Fruit fly (Drosophila melanogaster): ENCODE data around the gene Cnx99A.
A peak's percentile ranks its signal among the peaks of the same experiment; 100 is the strongest.
"Not testable (repeated sequence)": the region's sequence is repeated elsewhere in the genome, so short reads cannot be mapped to it uniquely, and the experiment has no call there.

Cnx99A gene

DNA sequence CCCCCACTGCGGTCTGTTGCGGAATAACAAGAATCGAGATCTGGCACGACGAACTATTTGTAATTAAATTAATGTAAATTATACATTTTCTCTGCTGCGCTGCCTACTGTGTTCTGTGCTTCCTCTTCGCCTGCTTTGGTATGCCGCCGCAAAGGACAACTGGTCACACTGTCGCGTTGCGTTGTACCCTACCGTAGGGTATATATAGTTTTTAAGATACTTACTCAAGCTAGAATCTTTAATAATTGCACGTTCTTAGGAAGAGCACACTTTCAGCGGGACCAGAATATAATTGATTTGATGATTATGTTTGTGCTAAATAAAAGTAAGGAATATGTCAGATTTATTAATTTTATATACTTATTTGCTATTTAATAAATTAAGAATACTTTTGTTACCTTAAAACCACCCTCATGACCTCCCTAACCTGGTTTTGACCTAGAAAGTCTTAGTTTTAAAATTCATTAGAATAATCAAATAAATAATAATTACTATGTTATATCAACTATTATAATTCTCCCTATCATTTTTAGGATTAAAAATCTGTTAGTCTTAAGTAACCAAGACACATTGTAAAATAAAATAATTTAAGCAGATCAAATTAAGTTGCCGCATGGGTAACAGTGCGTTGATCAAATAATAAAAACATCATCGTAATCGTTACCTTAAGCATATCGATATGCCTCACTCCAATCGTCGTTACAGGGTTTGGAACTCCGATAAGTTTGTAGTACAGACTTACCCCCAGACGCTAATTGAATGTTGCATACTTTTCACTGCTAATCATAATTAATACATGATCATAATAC is at the start of gene Cnx99A (continued):
- TF ChIP-seq gem (tag; optimal IDR thresholded peaks at IDR 0.05) (peak; percentile 90), CG34376 (GFP tag; optimal IDR thresholded peaks at IDR 0.05) (peak; percentile 24), CoRest (tag; optimal IDR thresholded peaks at IDR 0.05) (peak; percentile 90), CG8944 (GFP tag; optimal IDR thresholded peaks at IDR 0.05) (peak; percentile 59), CG10366 (GFP tag; IDR thresholded peaks at IDR 0.05) (peak; percentile 83), CG18011 (GFP tag; optimal IDR thresholded peaks at IDR 0.05) (peak; percentile 50), Fer1 (GFP tag; optimal IDR thresholded peaks at IDR 0.05) (peak; percentile 75), dm (GFP tag; optimal IDR thresholded peaks at IDR 0.05) (peak; percentile 38), Jarid2 (GFP tag; optimal IDR thresholded peaks at IDR 0.05) (peak; percentile 24), ap (GFP tag; IDR thresholded peaks at IDR 0.05) (peak; percentile 71), CG6654 (GFP tag; optimal IDR thresholded peaks at IDR 0.05) (peak; percentile 39), CG12071 (GFP tag; optimal IDR thresholded peaks at IDR 0.05) (peak; percentile 59), Drgx (GFP tag; IDR thresholded peaks at IDR 0.05) (peak; percentile 89), wdn (GFP tag; IDR thresholded peaks at IDR 0.05) (peak; percentile 77), CG3281 (GFP tag; optimal IDR thresholded peaks at IDR 0.05) (peak; percentile 76), Mrtf (GFP tag; IDR thresholded peaks at IDR 0.05) (peak; percentile 83), Antp (GFP tag; optimal IDR thresholded peaks at IDR 0.05) (peak; percentile 66), Myb (GFP tag; optimal IDR thresholded peaks at IDR 0.05) (peak; percentile 31), insv (GFP tag; optimal IDR thresholded peaks at IDR 0.05) (peak in 1 of 2 experiments; percentile 22), CG2199 (GFP tag; IDR thresholded peaks at IDR 0.05) (peak; percentile 56; the same call in 2 of the 3 replicates), stwl (tag; optimal IDR thresholded peaks at IDR 0.05) (peak; percentile 52), Six4 (GFP tag; optimal IDR thresholded peaks at IDR 0.05) (peak; percentile 70), CrebB (tag; optimal IDR thresholded peaks at IDR 0.05) (peak; percentile 20), onecut (GFP tag; IDR thresholded peaks at IDR 0.05) (peak; percentile 80), Bteb2 (GFP tag; optimal IDR thresholded peaks at IDR 0.05) (peak; percentile 38), Ada2b (GFP tag; IDR thresholded peaks at IDR 0.05) (peak; percentile 81), CG11723 (GFP tag; optimal IDR thresholded peaks at IDR 0.05) (peak; percentile 48), CG6689 (GFP tag; IDR thresholded peaks at IDR 0.05) (peak; percentile 73), CG13424 (tag; optimal IDR thresholded peaks at IDR 0.05) (peak; percentile 85), NfI (GFP tag; optimal IDR thresholded peaks at IDR 0.05) (peak; percentile 80), CG17186 (GFP tag; optimal IDR thresholded peaks at IDR 0.05) (peak; percentile 58), CG3726 (GFP tag; IDR thresholded peaks at IDR 0.05) (peak; percentile 82; the same call in 2 of the 3 replicates), CG32767 (GFP tag; IDR thresholded peaks at IDR 0.05) (peak; percentile 71), cas (GFP tag; IDR thresholded peaks at IDR 0.05) (peak; percentile 86), MTF-1 (GFP tag; optimal IDR thresholded peaks at IDR 0.05; ENCODE audit: borderline replicate concordance) (peak; percentile 24), CG4424 (GFP tag; optimal IDR thresholded peaks at IDR 0.05) (peak; percentile 72), CG12744 (GFP tag; optimal IDR thresholded peaks at IDR 0.05) (peak; percentile 42), ttk (GFP tag; IDR thresholded peaks at IDR 0.05) (peak; percentile 87), Fer3 (tag; optimal IDR thresholded peaks at IDR 0.05) (peak; percentile 85), Mad (GFP tag; optimal IDR thresholded peaks at IDR 0.05) (peak; percentile 73), CG9932 (GFP tag; IDR thresholded peaks at IDR 0.05) (peak; percentile 93), CG33213 (GFP tag; optimal IDR thresholded peaks at IDR 0.05) (peak; percentile 20), lov (GFP tag; IDR thresholded peaks at IDR 0.05) (peak; percentile 73; the same call in 1 of the 3 replicates), CG34422 (GFP tag; IDR thresholded peaks at IDR 0.05) (peak; percentile 82), Sin3A (optimal IDR thresholded peaks at IDR 0.05) (peak; percentile 9), sob (GFP tag; IDR thresholded peaks at IDR 0.05) (peak; percentile 87), CG10274 (GFP tag; optimal IDR thresholded peaks at IDR 0.05) (peak; percentile 92), CG12219 (GFP tag; optimal IDR thresholded peaks at IDR 0.05) (peak; percentile 60), CG14667 (GFP tag; IDR thresholded peaks at IDR 0.05) (peak; percentile 73)
- TF ChIP-seq lov (optimal IDR thresholded peaks at IDR 0.05) = not testable (repeated sequence)
